Worm (Caenorhabditis elegans) whole organism, mixed stage, embryonic: ENCODE measurements around the gene srbc-57.

Source experiments
- M03D4.4 ChIP-seq: sonication (generic microtip); optimal IDR thresholded peaks from 2 replicates; lab custom pipeline; 2017; ENCODE audit warnings: mild to moderate bottlenecking, missing genetic modification characterization, missing compliant biosample characterization
- bed-3 ChIP-seq: fragments of 200-800 bp; sonication (Bioruptor generic); optimal IDR thresholded peaks from 3 replicates; lab custom pipeline; 2018; ENCODE audit warnings: mild to moderate bottlenecking, missing genetic modification characterization, moderate library complexity, missing compliant biosample characterization
- blmp-1 ChIP-seq: fragments of 150-350 bp; optimal IDR thresholded peaks from 2 replicates; lab custom pipeline; 2014; ENCODE audit warnings: missing biosample characterization, missing genetic modification characterization
- ceh-39 ChIP-seq: fragments of 150-350 bp; optimal IDR thresholded peaks from 2 replicates; lab custom pipeline; 2014; ENCODE audit warnings: missing biosample characterization, missing genetic modification characterization
- ceh-43 ChIP-seq: fragments of 200-800 bp; sonication (Bioruptor generic); optimal IDR thresholded peaks from 2 replicates; lab custom pipeline; 2018; ENCODE audit warnings: mild to moderate bottlenecking, missing genetic modification characterization, moderate library complexity, missing compliant biosample characterization
- ces-1 ChIP-seq: fragments of 150-350 bp; optimal IDR thresholded peaks from 2 replicates; lab custom pipeline; 2014; ENCODE audit warnings: missing biosample characterization, missing genetic modification reagents, missing genetic modification characterization
- cnd-1 ChIP-seq: fragments of 200-800 bp; sonication (Bioruptor generic); optimal IDR thresholded peaks from 2 replicates; lab custom pipeline; 2018; ENCODE audit warnings: mild to moderate bottlenecking, missing genetic modification characterization, missing compliant biosample characterization
- elt-1 ChIP-seq: sonication (generic microtip); optimal IDR thresholded peaks from 2 replicates; lab custom pipeline; 2017; ENCODE audit warnings: missing genetic modification characterization, mild to moderate bottlenecking, missing compliant biosample characterization, antibody characterized with exemption, moderate library complexity, borderline replicate concordance; ENCODE audit not compliant: insufficient read depth
- elt-3 ChIP-seq: fragments of 150-350 bp; optimal IDR thresholded peaks from 2 replicates; lab custom pipeline; 2014; ENCODE audit warnings: missing biosample characterization, missing genetic modification characterization
- flh-1 ChIP-seq: fragments of 200-800 bp; sonication (Bioruptor generic); optimal IDR thresholded peaks from 2 replicates; lab custom pipeline; 2018; ENCODE audit warnings: mild to moderate bottlenecking, missing genetic modification characterization, moderate library complexity, missing compliant biosample characterization
- ham-2 ChIP-seq: fragments of 200-800 bp; sonication (Bioruptor generic); optimal IDR thresholded peaks from 2 replicates; lab custom pipeline; 2018; ENCODE audit warnings: mild to moderate bottlenecking, missing genetic modification characterization, missing compliant biosample characterization
- hlh-1 ChIP-seq: fragments of 150-350 bp; optimal IDR thresholded peaks from 2 replicates; lab custom pipeline; 2014; ENCODE audit warnings: missing biosample characterization, missing genetic modification reagents, missing genetic modification characterization
- lin-13 ChIP-seq: fragments of 150-350 bp; optimal IDR thresholded peaks from 2 replicates; lab custom pipeline; 2014; ENCODE audit warnings: missing biosample characterization, missing genetic modification characterization
- lin-32 ChIP-seq: fragments of 200-800 bp; sonication (Bioruptor generic); optimal IDR thresholded peaks from 2 replicates; lab custom pipeline; 2018; ENCODE audit warnings: mild to moderate bottlenecking, missing genetic modification characterization, missing compliant biosample characterization
- mab-5 ChIP-seq: fragments of 150-350 bp; optimal IDR thresholded peaks from 2 replicates; lab custom pipeline; 2014; ENCODE audit warnings: missing biosample characterization, missing genetic modification characterization
- mep-1 ChIP-seq: fragments of 150-350 bp; optimal IDR thresholded peaks from 2 replicates; lab custom pipeline; 2017; ENCODE audit warnings: missing biosample characterization, missing genetic modification reagents, missing genetic modification characterization, inconsistent platforms
- mls-2 ChIP-seq: sonication (generic microtip); optimal IDR thresholded peaks from 2 replicates; lab custom pipeline; 2016; ENCODE audit warnings: mild to moderate bottlenecking, missing genetic modification characterization, moderate library complexity, missing compliant biosample characterization
- nhr-12 ChIP-seq: fragments of 150-350 bp; optimal IDR thresholded peaks from 2 replicates; lab custom pipeline; 2014; ENCODE audit warnings: missing biosample characterization, missing genetic modification characterization
- nhr-2 ChIP-seq: fragments of 150-350 bp; optimal IDR thresholded peaks from 2 replicates; lab custom pipeline; 2014; ENCODE audit warnings: missing biosample characterization, missing genetic modification characterization
- nhr-237 ChIP-seq: fragments of 150-350 bp; optimal IDR thresholded peaks from 2 replicates; lab custom pipeline; 2014; ENCODE audit warnings: missing biosample characterization, missing genetic modification characterization
- nhr-28 ChIP-seq: fragments of 150-350 bp; optimal IDR thresholded peaks from 2 replicates; lab custom pipeline; 2014; ENCODE audit warnings: missing biosample characterization, missing genetic modification characterization
- pha-4 ChIP-seq: fragments of 150-350 bp; optimal IDR thresholded peaks from 2 replicates; lab custom pipeline; 2018; ENCODE audit warnings: missing biosample characterization, missing genetic modification reagents, missing genetic modification characterization
- sem-2 ChIP-seq: fragments of 200-800 bp; sonication (Bioruptor generic); optimal IDR thresholded peaks from 2 replicates; lab custom pipeline; 2018; ENCODE audit warnings: mild to moderate bottlenecking, missing genetic modification characterization, missing compliant biosample characterization
- sptf-1 ChIP-seq: sonication (generic microtip); optimal IDR thresholded peaks from 2 replicates; lab custom pipeline; 2017; ENCODE audit warnings: mild to moderate bottlenecking, missing genetic modification characterization, moderate library complexity, missing compliant biosample characterization
- tbx-8 ChIP-seq: fragments of 200-800 bp; sonication (Bioruptor generic); optimal IDR thresholded peaks from 2 replicates; lab custom pipeline; 2018; ENCODE audit warnings: mild to moderate bottlenecking, missing genetic modification characterization, moderate library complexity, missing compliant biosample characterization
- unc-39 ChIP-seq: fragments of 150-350 bp; optimal IDR thresholded peaks from 2 replicates; lab custom pipeline; 2014; ENCODE audit warnings: missing biosample characterization, missing genetic modification characterization
- unc-62 ChIP-seq: fragments of 150-350 bp; optimal IDR thresholded peaks from 2 replicates; lab custom pipeline; 2014; ENCODE audit warnings: missing biosample characterization, missing genetic modification reagents, missing genetic modification characterization
- ztf-11 ChIP-seq: fragments of 150-350 bp; optimal IDR thresholded peaks from 2 replicates; lab custom pipeline; 2014; ENCODE audit warnings: missing biosample characterization, missing genetic modification characterization

srbc-57 gene

ce11 chrV:487980-488379, 19.6 kb upstream of the srbc-57 start:
- TF ChIP-seq tbx-8 (GFP tag; lab: Kevin White, UChicago), result no peak
- TF ChIP-seq nhr-28 (tag; lab: Kevin White, UChicago), result no peak
- no peak for TF ChIP-seq M03D4.4
- no peak for TF ChIP-seq bed-3 (GFP tag; lab: Kevin White, UChicago)
- no peak for TF ChIP-seq pha-4 (tag; lab: Kevin White, UChicago)
- TF ChIP-seq unc-39 (tag; lab: Kevin White, UChicago), result no peak
- no peak for TF ChIP-seq ceh-43 (GFP tag; lab: Kevin White, UChicago)
- TF ChIP-seq hlh-1 (tag; lab: Kevin White, UChicago), result no peak
- no peak for TF ChIP-seq mls-2
- no peak for TF ChIP-seq ces-1 (GFP tag; lab: Kevin White, UChicago)
- TF ChIP-seq nhr-12, result no peak
- TF ChIP-seq ztf-11 (tag; lab: Kevin White, UChicago), result no peak
- TF ChIP-seq sem-2 (GFP tag; lab: Kevin White, UChicago), result no peak
- no peak for TF ChIP-seq nhr-237 (tag; lab: Kevin White, UChicago)
- TF ChIP-seq elt-3 (tag; lab: Kevin White, UChicago), result no peak
- TF ChIP-seq sptf-1 (tag; lab: Kevin White, UChicago), result no peak
- TF ChIP-seq mep-1, result no peak
- no peak for TF ChIP-seq lin-13 (tag; lab: Kevin White, UChicago)
- TF ChIP-seq ham-2 (GFP tag; lab: Kevin White, UChicago), result no peak
- TF ChIP-seq lin-32 (GFP tag; lab: Kevin White, UChicago), result no peak

ce11 chrV:486684-487083, 18.3 kb upstream of the srbc-57 start, which contains the start of gene nhr-211:
TSS of gene nhr-211 (plus strand) at chrV:486984.
- TF ChIP-seq mls-2, result no peak
- no peak for TF ChIP-seq ztf-11 (tag; lab: Kevin White, UChicago)
- no peak for TF ChIP-seq bed-3 (GFP tag; lab: Kevin White, UChicago)
- TF ChIP-seq unc-62 (GFP tag; lab: Kevin White, UChicago), result no peak

ce11 chrV:484285-484890, 16.0 kb upstream of the srbc-57 start, which contains the start of gene nhr-212:
TSS of gene nhr-212 (plus strand) at chrV:484857.
- TF ChIP-seq M03D4.4 (no peak), pha-4 (tag; lab: Kevin White, UChicago) (peak; percentile 6), ceh-39 (tag; lab: Kevin White, UChicago) (no peak)

- TF ChIP-seq unc-62 (GFP tag; lab: Kevin White, UChicago), result no peak
- no peak for TF ChIP-seq ces-1 (GFP tag; lab: Kevin White, UChicago)
- no peak for TF ChIP-seq hlh-1 (tag; lab: Kevin White, UChicago)
- TF ChIP-seq nhr-237 (tag; lab: Kevin White, UChicago), result no peak
- no peak for TF ChIP-seq sem-2 (GFP tag; lab: Kevin White, UChicago)
- TF ChIP-seq unc-39 (tag; lab: Kevin White, UChicago), result no peak
- TF ChIP-seq blmp-1 (tag; lab: Kevin White, UChicago), result no peak
- no peak for TF ChIP-seq sptf-1 (tag; lab: Kevin White, UChicago)
- TF ChIP-seq lin-32 (GFP tag; lab: Kevin White, UChicago), result no peak
- no peak for TF ChIP-seq nhr-2
- no peak for TF ChIP-seq mls-2
Observed at ce11 chrV:483289-483795, 15.0 kb upstream of the srbc-57 start, which contains the start of gene nhr-130. TSS of gene nhr-130 (minus strand) at chrV:483339.

- TF ChIP-seq ham-2 (GFP tag; lab: Kevin White, UChicago) (no peak), lin-32 (GFP tag; lab: Kevin White, UChicago) (no peak), unc-39 (tag; lab: Kevin White, UChicago) (no peak), mab-5 (no peak), mep-1 (no peak), elt-1 (tag; lab: Kevin White, UChicago) (no peak), cnd-1 (tag; lab: Kevin White, UChicago) (no peak), unc-62 (GFP tag; lab: Kevin White, UChicago) (no peak), sem-2 (GFP tag; lab: Kevin White, UChicago) (no peak), blmp-1 (tag; lab: Kevin White, UChicago) (no peak), nhr-12 (no peak), flh-1 (GFP tag; lab: Kevin White, UChicago) (no peak), ceh-43 (GFP tag; lab: Kevin White, UChicago) (no peak)
Observed at ce11 chrV:482860-483259, 14.5 kb upstream of the srbc-57 start.
